Worm (Caenorhabditis elegans) whole organism, L1 larva: Measurements from ENCODE around the gene ins-5.

Experiments used
- elt-2 ChIP-seq: sonication (generic microtip); optimal IDR thresholded peaks from 2 replicates; lab custom pipeline; 2016; ENCODE audit warnings: missing genetic modification characterization, mild to moderate bottlenecking, inconsistent platforms, missing compliant biosample characterization, missing genetic modification reagents
- jun-1 ChIP-seq: fragments of 150-350 bp; optimal IDR thresholded peaks from 2 replicates; lab custom pipeline; 2014; ENCODE audit warnings: missing biosample characterization, missing genetic modification reagents, missing genetic modification characterization
- lin-13 ChIP-seq: fragments of 150-350 bp; optimal IDR thresholded peaks from 2 replicates; lab custom pipeline; 2014; ENCODE audit warnings: missing biosample characterization, missing genetic modification reagents, missing genetic modification characterization
- mep-1 ChIP-seq: fragments of 150-350 bp; optimal IDR thresholded peaks from 2 replicates; lab custom pipeline; 2014; ENCODE audit warnings: missing biosample characterization, missing genetic modification characterization
- nhr-11 ChIP-seq: fragments of 150-350 bp; optimal IDR thresholded peaks from 2 replicates; lab custom pipeline; 2014; ENCODE audit warnings: missing biosample characterization, missing genetic modification characterization
- nhr-47 ChIP-seq: sonication (generic microtip); optimal IDR thresholded peaks from 2 replicates; lab custom pipeline; 2016; ENCODE audit warnings: mild to moderate bottlenecking, missing genetic modification characterization, moderate library complexity, missing compliant biosample characterization
- nhr-85 ChIP-seq: sonication (generic microtip); peaks from one replicate; lab custom pipeline; 2016; ENCODE audit warnings: missing genetic modification characterization, inconsistent platforms, missing compliant biosample characterization
- unc-62 ChIP-seq: fragments of 150-350 bp; optimal IDR thresholded peaks from 2 replicates; lab custom pipeline; 2014; ENCODE audit warnings: missing biosample characterization, missing genetic modification reagents, missing genetic modification characterization
- unc-86 ChIP-seq: sonication (generic microtip); optimal IDR thresholded peaks from 2 replicates; lab custom pipeline; 2016; ENCODE audit warnings: missing genetic modification characterization, missing compliant biosample characterization

- TF ChIP-seq jun-1 (tag; lab: Kevin White, UChicago) (no peak), nhr-11 (no peak), nhr-47 (tag; lab: Kevin White, UChicago) (no peak), elt-2 (no peak), nhr-85 (tag; lab: Kevin White, UChicago) (no peak), lin-13 (GFP tag; lab: Kevin White, UChicago) (no peak), unc-62 (GFP tag; lab: Kevin White, UChicago) (no peak), unc-86 (no peak), mep-1 (tag; lab: Kevin White, UChicago) (no peak)
Observed at ce11 chrII:5961317-5961716, 36.0 kb upstream of the ins-5 start, which contains the start of gene B0034.7.
